Fruit fly (Drosophila melanogaster) whole organism, embryonic: ENCODE measurements around the gene tj.

Source experiments
- Adf1 ChIP-seq: fragments of 200-800 bp; sonication (Bioruptor generic); IDR thresholded peaks from 2 replicates; pipeline ENCODE4 v1.3.6; 2022; ENCODE audit warnings: missing biosample characterization, missing genetic modification characterization
- Atf3 ChIP-seq: fragments of 200-800 bp; sonication (Bioruptor generic); optimal IDR thresholded peaks from 3 replicates; lab custom pipeline; 2016; ENCODE audit warnings: missing biosample characterization, missing genetic modification characterization
- CG1024 ChIP-seq: fragments of 200-800 bp; sonication (Bioruptor generic); IDR thresholded peaks from 2 replicates; pipeline ENCODE4 v1.3.6; 2022; ENCODE audit warnings: missing biosample characterization, missing genetic modification characterization
- CG10274 ChIP-seq: fragments of 200-800 bp; sonication (Bioruptor generic); optimal IDR thresholded peaks from 3 replicates; lab custom pipeline; 2017; ENCODE audit warnings: missing biosample characterization, mild to moderate bottlenecking, missing genetic modification characterization
- CG10321 ChIP-seq: fragments of 200-800 bp; sonication (Bioruptor generic); IDR thresholded peaks from 2 replicates; pipeline ENCODE4 v1.3.6; 2022; ENCODE audit warnings: missing biosample characterization, missing genetic modification characterization
- CG14050 ChIP-seq: fragments of 200-800 bp; sonication (Bioruptor generic); IDR thresholded peaks from 3 replicates; pipeline ENCODE4 v1.3.6; 2022; ENCODE audit warnings: missing biosample characterization, missing genetic modification characterization
- CG14441 ChIP-seq: fragments of 200-800 bp; sonication (Bioruptor generic); IDR thresholded peaks from 2 replicates; pipeline ENCODE4 v1.3.6; 2022; ENCODE audit warnings: missing biosample characterization, missing genetic modification characterization
- CG2889 ChIP-seq: fragments of 200-800 bp; sonication (Bioruptor generic); IDR thresholded peaks from 3 replicates; pipeline ENCODE4 v1.3.6; 2022; ENCODE audit warnings: missing biosample characterization, missing genetic modification characterization
- CG3163 ChIP-seq: fragments of 200-800 bp; sonication (Bioruptor generic); optimal IDR thresholded peaks from 3 replicates; lab custom pipeline; 2016; ENCODE audit warnings: missing biosample characterization, missing genetic modification characterization
- CG32532 ChIP-seq: fragments of 200-800 bp; sonication (Bioruptor generic); IDR thresholded peaks from 2 replicates; pipeline ENCODE4 v1.3.6; 2022; ENCODE audit warnings: missing biosample characterization, missing genetic modification characterization
- CG33213 ChIP-seq: fragments of 200-800 bp; sonication (Bioruptor generic); optimal IDR thresholded peaks from 3 replicates; lab custom pipeline; 2016; ENCODE audit warnings: missing biosample characterization, missing genetic modification characterization
- CG3838 ChIP-seq: fragments of 200-800 bp; sonication (Bioruptor generic); optimal IDR thresholded peaks from 3 replicates; lab custom pipeline; 2016; ENCODE audit warnings: missing biosample characterization, missing genetic modification characterization
- CG43689 ChIP-seq: fragments of 200-800 bp; sonication (Bioruptor generic); IDR thresholded peaks from 2 replicates; pipeline ENCODE4 v1.3.6; 2022; ENCODE audit warnings: missing biosample characterization, missing genetic modification characterization
- CG4617 ChIP-seq: fragments of 200-800 bp; sonication (Bioruptor generic); optimal IDR thresholded peaks from 3 replicates; lab custom pipeline; 2016; ENCODE audit warnings: missing biosample characterization, missing genetic modification characterization, borderline replicate concordance
- CG6175 ChIP-seq: fragments of 200-800 bp; sonication (Bioruptor generic); IDR thresholded peaks from 3 replicates; pipeline ENCODE4 v1.3.6; 2022; ENCODE audit warnings: missing biosample characterization, missing genetic modification characterization
- Camta ChIP-seq: fragments of 200-800 bp; sonication (Bioruptor generic); optimal IDR thresholded peaks from 2 replicates; lab custom pipeline; 2016; ENCODE audit warnings: missing biosample characterization, missing genetic modification characterization
- CoRest ChIP-seq: fragments of 200-800 bp; sonication (Bioruptor generic); optimal IDR thresholded peaks from 3 replicates; lab custom pipeline; 2018; ENCODE audit warnings: missing biosample characterization, mild to moderate bottlenecking, missing genetic modification characterization, moderate library complexity
- Drgx ChIP-seq: fragments of 200-800 bp; sonication (Bioruptor generic); IDR thresholded peaks from 2 replicates; pipeline ENCODE4 v1.3.6; 2022; ENCODE audit warnings: missing biosample characterization, missing genetic modification characterization
- Hmx ChIP-seq: fragments of 200-800 bp; sonication (Bioruptor generic); optimal IDR thresholded peaks from 2 replicates; lab custom pipeline; 2016; ENCODE audit warnings: missing biosample characterization, missing genetic modification characterization
- Hsf ChIP-seq: fragments of 200-800 bp; sonication (Bioruptor generic); optimal IDR thresholded peaks from 3 replicates; lab custom pipeline; 2016; ENCODE audit warnings: missing biosample characterization, missing genetic modification characterization
- MTF-1 ChIP-seq: fragments of 200-800 bp; sonication (Bioruptor generic); optimal IDR thresholded peaks from 2 replicates; lab custom pipeline; 2018; ENCODE audit warnings: missing biosample characterization, mild to moderate bottlenecking, missing genetic modification characterization, borderline replicate concordance
- Med ChIP-seq: fragments of 200-800 bp; sonication (Bioruptor generic); peaks from one replicate; lab custom pipeline; 2016; ENCODE audit warnings: missing biosample characterization, missing genetic modification characterization, mild to moderate bottlenecking, inconsistent platforms, moderate library complexity
- Oaz ChIP-seq: fragments of 200-800 bp; sonication (Bioruptor generic); IDR thresholded peaks from 2 replicates; pipeline ENCODE4 v1.3.6; 2022; ENCODE audit warnings: missing biosample characterization, missing genetic modification characterization
- Rx ChIP-seq: fragments of 200-800 bp; sonication (Bioruptor generic); IDR thresholded peaks from 2 replicates; pipeline ENCODE4 v1.3.6; 2022; ENCODE audit warnings: missing biosample characterization, missing genetic modification characterization
- Sox100B ChIP-seq: fragments of 200-800 bp; sonication (Bioruptor generic); optimal IDR thresholded peaks from 3 replicates; lab custom pipeline; 2018; ENCODE audit warnings: missing biosample characterization, mild to moderate bottlenecking, missing genetic modification characterization
- Sox102F ChIP-seq: fragments of 200-800 bp; sonication (Bioruptor generic); optimal IDR thresholded peaks from 2 replicates; lab custom pipeline; 2018; ENCODE audit warnings: missing biosample characterization, mild to moderate bottlenecking, missing genetic modification characterization, moderate library complexity
- aop ChIP-seq: fragments of 200-800 bp; sonication (Bioruptor generic); IDR thresholded peaks from 2 replicates; pipeline ENCODE4 v1.3.6; 2022; ENCODE audit warnings: missing biosample characterization, missing genetic modification characterization
- ato ChIP-seq: fragments of 200-800 bp; sonication (Bioruptor generic); IDR thresholded peaks from 2 replicates; pipeline ENCODE4 v1.3.6; 2022; ENCODE audit warnings: missing biosample characterization, missing genetic modification characterization; ENCODE audit not compliant: partially characterized antibody
- bigmax ChIP-seq: fragments of 200-800 bp; sonication (Bioruptor generic); optimal IDR thresholded peaks from 2 replicates; lab custom pipeline; 2018; ENCODE audit warnings: missing biosample characterization, mild to moderate bottlenecking, missing genetic modification characterization
- br ChIP-seq: fragments of >200 bp; optimal IDR thresholded peaks from 2 replicates; lab custom pipeline; 2017
- bsh ChIP-seq, 2 experiments: fragments of 200-800 bp; sonication (Bioruptor generic); optimal IDR thresholded peaks; 2 replicates each; lab custom pipeline; 2017 to 2018; ENCODE audit warnings: mild to moderate bottlenecking in 2 of 2, missing biosample characterization in 2 of 2, missing genetic modification characterization in 2 of 2, moderate library complexity in 1 of 2
- cad ChIP-seq: fragments of >200 bp; optimal IDR thresholded peaks from 2 replicates; lab custom pipeline; 2017; ENCODE audit warnings: missing biosample characterization, missing genetic modification characterization
- cg ChIP-seq: fragments of 200-800 bp; sonication (Bioruptor generic); optimal IDR thresholded peaks from 3 replicates; lab custom pipeline; 2019; ENCODE audit warnings: missing biosample characterization, mild to moderate bottlenecking, missing genetic modification characterization, moderate library complexity
- ci ChIP-seq: fragments of 200-800 bp; sonication (Bioruptor generic); IDR thresholded peaks from 3 replicates; pipeline ENCODE4 v1.3.6; 2022; ENCODE audit warnings: missing biosample characterization, missing genetic modification characterization
- corto ChIP-seq: fragments of 200-800 bp; sonication (Bioruptor generic); optimal IDR thresholded peaks from 2 replicates; lab custom pipeline; 2016; ENCODE audit warnings: missing biosample characterization, mild to moderate bottlenecking, missing genetic modification characterization, moderate library complexity
- dpn ChIP-seq, 2 experiments: fragments of 200-800 bp; sonication (Bioruptor generic); optimal IDR thresholded peaks; 3 replicates each; lab custom pipeline; 2016; ENCODE audit warnings: missing biosample characterization in 2 of 2, missing genetic modification characterization in 2 of 2
- dysf ChIP-seq: fragments of 200-800 bp; sonication (Bioruptor generic); IDR thresholded peaks from 3 replicates; pipeline ENCODE4 v1.3.6; 2022; ENCODE audit warnings: missing biosample characterization, missing genetic modification characterization
- ems ChIP-seq: fragments of 200-800 bp; sonication (Bioruptor generic); optimal IDR thresholded peaks from 3 replicates; lab custom pipeline; 2016; ENCODE audit warnings: missing biosample characterization, missing genetic modification characterization
- gce ChIP-seq: fragments of 200-800 bp; sonication (Bioruptor generic); IDR thresholded peaks from 3 replicates; pipeline ENCODE4 v1.3.6; 2022; ENCODE audit warnings: missing biosample characterization, missing genetic modification characterization
- gro ChIP-seq: fragments of 200-800 bp; sonication (Bioruptor generic); optimal IDR thresholded peaks from 2 replicates; lab custom pipeline; 2016; ENCODE audit warnings: missing biosample characterization, missing genetic modification characterization
- gt ChIP-seq: fragments of 200-800 bp; sonication (Bioruptor generic); IDR thresholded peaks from 2 replicates; pipeline ENCODE4 v1.3.6; 2022; ENCODE audit warnings: missing biosample characterization, missing genetic modification characterization
- hb ChIP-seq: fragments of 200-800 bp; sonication (Bioruptor generic); IDR thresholded peaks from 3 replicates; pipeline ENCODE4 v1.3.6; 2022; ENCODE audit warnings: missing biosample characterization, missing genetic modification characterization; ENCODE audit not compliant: partially characterized antibody
- nerfin-1 ChIP-seq: fragments of 200-800 bp; sonication (Bioruptor generic); optimal IDR thresholded peaks from 3 replicates; lab custom pipeline; 2019; ENCODE audit warnings: missing biosample characterization, mild to moderate bottlenecking, missing genetic modification characterization, moderate library complexity
- nom ChIP-seq: fragments of 200-800 bp; sonication (Bioruptor generic); optimal IDR thresholded peaks from 2 replicates; lab custom pipeline; 2017; ENCODE audit warnings: missing biosample characterization, missing genetic modification characterization, mild to moderate bottlenecking, moderate library complexity, missing genetic modification reagents
- odd ChIP-seq: fragments of 200-800 bp; sonication (Bioruptor generic); optimal IDR thresholded peaks from 2 replicates; lab custom pipeline; 2017; ENCODE audit warnings: missing biosample characterization, mild to moderate bottlenecking, missing genetic modification characterization
- phol ChIP-seq: fragments of 200-800 bp; sonication (Bioruptor generic); optimal IDR thresholded peaks from 3 replicates; lab custom pipeline; 2018; ENCODE audit warnings: missing biosample characterization, mild to moderate bottlenecking, missing genetic modification characterization, moderate library complexity
- tin ChIP-seq: fragments of 200-800 bp; sonication (Bioruptor generic); optimal IDR thresholded peaks from 3 replicates; lab custom pipeline; 2016; ENCODE audit warnings: missing biosample characterization, missing genetic modification characterization
- yki ChIP-seq: fragments of >200 bp; optimal IDR thresholded peaks from 3 replicates; lab custom pipeline; 2018

The tj gene

dm6 chr2L:19441791-19442190, 22.3 kb upstream of the tj start, which contains the start of gene RanGAP:
Gene RanGAP, plus strand, starts transcription at chr2L:19441959.
- TF ChIP-seq Drgx (GFP tag; lab: Robert Waterston, UW) = peak; percentile 44; the same call in 1 of the 2 replicates
- TF ChIP-seq odd (GFP tag; lab: Kevin White, UChicago) = no peak
- no peak for TF ChIP-seq Adf1 (GFP tag; lab: Robert Waterston, UW)
- TF ChIP-seq bsh (GFP tag; optimal IDR thresholded peaks at IDR 0.05; lab: Kevin White, UChicago) = no peak

dm6 chr2L:19442627-19443026, 21.4 kb upstream of the tj start, which contains the start of gene CG10237:
Gene CG10237, minus strand, starts transcription at chr2L:19442727.
- TF ChIP-seq cad (GFP tag; lab: Kevin White, UChicago) = no peak
- TF ChIP-seq dysf (GFP tag; lab: Robert Waterston, UW) = no peak
- no peak for TF ChIP-seq corto (GFP tag; lab: Kevin White, UChicago)
- TF ChIP-seq CG2889 (GFP tag; lab: Robert Waterston, UW) = no peak
- no peak for TF ChIP-seq yki (lab: Kevin White, UChicago)
- TF ChIP-seq Med (GFP tag; lab: Kevin White, UChicago) = peak; percentile 47
- 0 out of 3 replicates have a peak, but pooled peaks have one; percentile 39 for TF ChIP-seq ci (GFP tag; lab: Robert Waterston, UW)
- TF ChIP-seq, all 482 proteins: peak for 2

dm6 chr2L:19444734-19445140, 19.3 kb upstream of the tj start, which contains the start of gene Hs2st:
Gene Hs2st, minus strand, starts transcription at chr2L:19444750.
- TF ChIP-seq CG43689 = peak; percentile 67
- peak; percentile 87 for TF ChIP-seq Oaz
- TF ChIP-seq tin (GFP tag; lab: Kevin White, UChicago) = peak; percentile 95
- peak; percentile 95 for TF ChIP-seq CG32532 (GFP tag; lab: Robert Waterston, UW)
- TF ChIP-seq Rx (GFP tag; lab: Robert Waterston, UW) = peak; percentile 90
- peak; percentile 97 for TF ChIP-seq Hsf (GFP tag; lab: Kevin White, UChicago)
- TF ChIP-seq CG33213 (GFP tag; lab: Kevin White, UChicago) = peak; percentile 93
- peak; percentile 59; the same call in 1 of the 2 replicates for TF ChIP-seq CG1024 (GFP tag; lab: Robert Waterston, UW)
- peak; percentile 83 for TF ChIP-seq gt (GFP tag; lab: Robert Waterston, UW)
- no peak for TF ChIP-seq Sox100B (GFP tag; lab: Kevin White, UChicago)
- peak; percentile 57; the same call in 1 of the 3 replicates for TF ChIP-seq gce (GFP tag; lab: Robert Waterston, UW)
- peak; percentile 77 for TF ChIP-seq CG3163 (GFP tag; lab: Kevin White, UChicago)
- no peak for TF ChIP-seq hb (GFP tag; lab: Robert Waterston, UW)
- TF ChIP-seq CG10321 (GFP tag; lab: Robert Waterston, UW) = peak; percentile 57; the same call in 1 of the 2 replicates
- peak; percentile 96 for TF ChIP-seq CG4617 (GFP tag; lab: Kevin White, UChicago)
- TF ChIP-seq CG6175 (GFP tag; lab: Robert Waterston, UW) = peak; percentile 88
- peak; percentile 90 for TF ChIP-seq Camta (GFP tag; lab: Kevin White, UChicago)
- TF ChIP-seq CG10274 (GFP tag; lab: Kevin White, UChicago) = peak; percentile 66
- peak; percentile 42 for TF ChIP-seq MTF-1 (GFP tag; lab: Kevin White, UChicago)
- TF ChIP-seq ato (GFP tag; lab: Robert Waterston, UW) = no peak; the same call in 1 of the 2 replicates
- TF ChIP-seq yki (lab: Kevin White, UChicago) = no peak
- peak; percentile 95 for TF ChIP-seq ems
- peak; percentile 94 for TF ChIP-seq Atf3 (GFP tag; lab: Kevin White, UChicago)
- peak; percentile 96 to 97 for TF ChIP-seq dpn (GFP tag; optimal IDR thresholded peaks at IDR 0.05; lab: Kevin White, UChicago)
- peak; percentile 86 for TF ChIP-seq CG14050
- peak; percentile 79 for TF ChIP-seq CG3838 (GFP tag; lab: Kevin White, UChicago)
- TF ChIP-seq nerfin-1 (tag; lab: Kevin White, UChicago) = peak; percentile 98
- peak; percentile 94 for TF ChIP-seq phol (tag; lab: Kevin White, UChicago)
- TF ChIP-seq Hmx (GFP tag; lab: Kevin White, UChicago) = peak; percentile 83
- TF ChIP-seq bigmax (GFP tag; lab: Kevin White, UChicago) = peak; percentile 89
- peak; percentile 96 for TF ChIP-seq gro (GFP tag; lab: Kevin White, UChicago)
- no peak for TF ChIP-seq cg (GFP tag; lab: Kevin White, UChicago)
- no peak for TF ChIP-seq br (lab: Kevin White, UChicago)
- TF ChIP-seq Sox102F = peak; percentile 89
- TF ChIP-seq CG14441 (GFP tag; lab: Robert Waterston, UW) = peak; percentile 95
- peak; percentile 80 for TF ChIP-seq nom
- peak; percentile 80 for TF ChIP-seq aop (GFP tag; lab: Robert Waterston, UW)
- TF ChIP-seq CoRest = peak; percentile 95
